Fruit fly (Drosophila melanogaster): Measurements from ENCODE around the gene CG17375.

CG17375 gene

dm6 chr2L:6830264-6830729 lies 24.7 kb upstream of the CG17375 start (continued):
- TF ChIP-seq CG11504 (tag; optimal IDR thresholded peaks at IDR 0.05): peak; percentile 69
- no peak for TF ChIP-seq bowl (GFP tag; IDR thresholded peaks at IDR 0.05)
- peak; percentile 64 for TF ChIP-seq Ssrp (tag; optimal IDR thresholded peaks at IDR 0.05)
- TF ChIP-seq CG8924 (tag; optimal IDR thresholded peaks at IDR 0.05): peak; percentile 83
- no peak for TF ChIP-seq CG4617 (GFP tag; optimal IDR thresholded peaks at IDR 0.05; ENCODE audit: borderline replicate concordance)
- TF ChIP-seq fd64A (GFP tag; optimal IDR thresholded peaks at IDR 0.05): no peak
- peak; percentile 69 for TF ChIP-seq CoRest (tag; optimal IDR thresholded peaks at IDR 0.05)
- TF ChIP-seq D19A (tag; optimal IDR thresholded peaks at IDR 0.05): peak; percentile 76
- peak; percentile 58 for TF ChIP-seq CG10209 (GFP tag; optimal IDR thresholded peaks at IDR 0.05)
- TF ChIP-seq CG9609 (GFP tag; optimal IDR thresholded peaks at IDR 0.05): no peak
- peak; percentile 17 for TF ChIP-seq NfI (GFP tag; optimal IDR thresholded peaks at IDR 0.05)
- TF ChIP-seq Asciz (GFP tag; optimal IDR thresholded peaks at IDR 0.05): peak; percentile 26
- peak; percentile 12 for TF ChIP-seq CG13296 (GFP tag; optimal IDR thresholded peaks at IDR 0.05)
- peak; percentile 61 for TF ChIP-seq CG4424 (GFP tag; optimal IDR thresholded peaks at IDR 0.05)
- TF ChIP-seq ewg (GFP tag; optimal IDR thresholded peaks at IDR 0.05): peak; percentile 41
- peak; percentile 62 for TF ChIP-seq lab (GFP tag; optimal IDR thresholded peaks at IDR 0.05)
- peak; percentile 24; the same call in 1 of the 2 replicates for TF ChIP-seq lmd (GFP tag; IDR thresholded peaks at IDR 0.05)
- TF ChIP-seq zen (tag; optimal IDR thresholded peaks at IDR 0.05): peak; percentile 79
- peak; percentile 30; the same call in 1 of the 2 replicates for TF ChIP-seq CG32772 (GFP tag; IDR thresholded peaks at IDR 0.05)
- peak in 1 of 3 experiments; percentile 91 for TF ChIP-seq lola (GFP tag; optimal IDR thresholded peaks at IDR 0.05)
- peak; percentile 83 for TF ChIP-seq CG2712 (tag; optimal IDR thresholded peaks at IDR 0.05)
- peak; percentile 1 for TF ChIP-seq BtbVII (GFP tag; optimal IDR thresholded peaks at IDR 0.05)
- TF ChIP-seq CG10979 (tag; optimal IDR thresholded peaks at IDR 0.05): peak; percentile 85
- TF ChIP-seq seq (GFP tag; IDR thresholded peaks at IDR 0.05): 0 out of 2 replicates have a peak, but pooled peaks have one; percentile 26
- TF ChIP-seq ara (GFP tag; IDR thresholded peaks at IDR 0.05): peak; percentile 64
- peak; percentile 19 for TF ChIP-seq CG9817 (tag; optimal IDR thresholded peaks at IDR 0.05)
- no peak for TF ChIP-seq exex (tag; optimal IDR thresholded peaks at IDR 0.05)
- TF ChIP-seq E2f2 (GFP tag; IDR thresholded peaks at IDR 0.05): peak; percentile 40; the same call in 1 of the 2 replicates
- no peak for TF ChIP-seq CG17186 (GFP tag; optimal IDR thresholded peaks at IDR 0.05)
- TF ChIP-seq CG11456 (GFP tag; IDR thresholded peaks at IDR 0.05): no peak
- TF ChIP-seq lilli (GFP tag; optimal IDR thresholded peaks at IDR 0.05): peak; percentile 7
- peak; percentile 79 for TF ChIP-seq CG14710 (tag; optimal IDR thresholded peaks at IDR 0.05)
- peak; percentile 12 for TF ChIP-seq nerfin-1 (tag; optimal IDR thresholded peaks at IDR 0.05)
- no peak for TF ChIP-seq sima (GFP tag; optimal IDR thresholded peaks at IDR 0.05)
- peak; percentile 17 for TF ChIP-seq CG10462 (GFP tag; optimal IDR thresholded peaks at IDR 0.05)
- TF ChIP-seq trem (tag; optimal IDR thresholded peaks at IDR 0.05): peak; percentile 59
- TF ChIP-seq CG1024 (GFP tag; IDR thresholded peaks at IDR 0.05): no peak
- peak in 1 of 2 experiments; percentile 38 for TF ChIP-seq Eip74EF (GFP tag; optimal IDR thresholded peaks at IDR 0.05)
- TF ChIP-seq CG18476 (GFP tag; optimal IDR thresholded peaks at IDR 0.05): no peak
- TF ChIP-seq eve (GFP tag; optimal IDR thresholded peaks at IDR 0.05): peak in 1 of 2 experiments; percentile 84
- TF ChIP-seq D (optimal IDR thresholded peaks at IDR 0.05): no peak
- TF ChIP-seq D (GFP tag; optimal IDR thresholded peaks at IDR 0.05): peak; percentile 66
- TF ChIP-seq croc (GFP tag; conservative IDR thresholded peaks at IDR 0.05): peak; percentile 47; the same call in 2 of the 3 replicates
- peak; percentile 71 for TF ChIP-seq CG12391 (tag; optimal IDR thresholded peaks at IDR 0.05)
- TF ChIP-seq CG4404 (GFP tag; IDR thresholded peaks at IDR 0.05): peak; percentile 71
- peak; percentile 17 for TF ChIP-seq Abd-B (GFP tag; optimal IDR thresholded peaks at IDR 0.05)
- TF ChIP-seq CG30020 (tag; optimal IDR thresholded peaks at IDR 0.05): peak; percentile 36
- no peak for TF ChIP-seq hkb (optimal IDR thresholded peaks at IDR 0.05)
- TF ChIP-seq hkb (GFP tag; IDR thresholded peaks at IDR 0.05): peak; percentile 59
